Fruit fly (Drosophila melanogaster): Measurements from ENCODE around the gene trh.
A peak's percentile ranks its signal among the peaks of the same experiment; 100 is the strongest.

Gene trh

dm6 chr3L:356016-356472, 36.4 kb downstream of the trh start, which contains the start of gene CG1231 (continued):
- TF ChIP-seq Optix (GFP tag; IDR thresholded peaks at IDR 0.05) (no peak), Chrac-16 (GFP tag; optimal IDR thresholded peaks at IDR 0.05) (no peak), sens (GFP tag) (peak; percentile 46), CG3163 (GFP tag; optimal IDR thresholded peaks at IDR 0.05) (no peak), GATAe (GFP tag; conservative IDR thresholded peaks at IDR 0.05) (no peak), Dip2 (GFP tag; IDR thresholded peaks at IDR 0.05) (no peak), Hsf (GFP tag; optimal IDR thresholded peaks at IDR 0.05) (no peak)

- TF ChIP-seq CG8924 (tag; optimal IDR thresholded peaks at IDR 0.05) (peak; percentile 77), Xbp1 (GFP tag; optimal IDR thresholded peaks at IDR 0.05) (peak; percentile 72), jigr1 (GFP tag; IDR thresholded peaks at IDR 0.05) (0 out of 3 replicates have a peak, but pooled peaks have one; percentile 19), nau (GFP tag; optimal IDR thresholded peaks at IDR 0.05) (no peak), HmgD (GFP tag; optimal IDR thresholded peaks at IDR 0.05) (no peak), vfl (GFP tag; optimal IDR thresholded peaks at IDR 0.05) (no peak), Nf-YB (GFP tag; optimal IDR thresholded peaks at IDR 0.05) (peak; percentile 42), eve (GFP tag; optimal IDR thresholded peaks at IDR 0.05) (no peak), CG5245 (GFP tag; optimal IDR thresholded peaks at IDR 0.05) (peak; percentile 67), CG6683 (GFP tag; optimal IDR thresholded peaks at IDR 0.05) (peak; percentile 16), gt (GFP tag; IDR thresholded peaks at IDR 0.05) (peak; percentile 61), CG8281 (tag; optimal IDR thresholded peaks at IDR 0.05) (peak; percentile 23), CG10979 (tag; optimal IDR thresholded peaks at IDR 0.05) (peak; percentile 82), CG7745 (tag; optimal IDR thresholded peaks at IDR 0.05) (no peak), psq (GFP tag; optimal IDR thresholded peaks at IDR 0.05) (peak; percentile 29), prd (optimal IDR thresholded peaks at IDR 0.05) (no peak), prd (GFP tag; IDR thresholded peaks at IDR 0.05) (peak; percentile 83), CG14441 (GFP tag; IDR thresholded peaks at IDR 0.05) (peak; percentile 83), Oaz (GFP tag; IDR thresholded peaks at IDR 0.05) (peak; percentile 63), eyg (GFP tag; optimal IDR thresholded peaks at IDR 0.05) (peak; percentile 48), ase (GFP tag; IDR thresholded peaks at IDR 0.05) (peak; percentile 69; the same call in 2 of the 3 replicates), wor (GFP tag; IDR thresholded peaks at IDR 0.05) (peak; percentile 60), B-H1 (GFP tag; IDR thresholded peaks at IDR 0.05) (peak; percentile 72), CG11093 (GFP tag; IDR thresholded peaks at IDR 0.05) (no peak), maf-S (GFP tag; optimal IDR thresholded peaks at IDR 0.05) (peak; percentile 32), gro (GFP tag; optimal IDR thresholded peaks at IDR 0.05) (peak; percentile 64), CG1024 (GFP tag; IDR thresholded peaks at IDR 0.05) (peak; percentile 74), Antp (GFP tag; optimal IDR thresholded peaks at IDR 0.05) (peak; percentile 4), trh (GFP tag; optimal IDR thresholded peaks at IDR 0.05) (no peak), kah (GFP tag; optimal IDR thresholded peaks at IDR 0.05) (no peak), CG4707 (GFP tag; optimal IDR thresholded peaks at IDR 0.05) (peak; percentile 7), dm (GFP tag; optimal IDR thresholded peaks at IDR 0.05) (peak; percentile 22), jumu (GFP tag; optimal IDR thresholded peaks at IDR 0.05) (no peak), tap (tag; optimal IDR thresholded peaks at IDR 0.05) (peak; percentile 68), Ada2b (GFP tag; IDR thresholded peaks at IDR 0.05) (peak; percentile 84), ken (GFP tag; IDR thresholded peaks at IDR 0.05) (peak; percentile 77; the same call in 2 of the 3 replicates), CrebB (tag; optimal IDR thresholded peaks at IDR 0.05) (no peak), gfzf (GFP tag; optimal IDR thresholded peaks at IDR 0.05) (no peak), CG1233 (GFP tag; optimal IDR thresholded peaks at IDR 0.05) (peak; percentile 73), Ptx1 (GFP tag; IDR thresholded peaks at IDR 0.05) (peak; percentile 91), CG8089 (GFP tag; optimal IDR thresholded peaks at IDR 0.05) (no peak), CG14710 (tag; optimal IDR thresholded peaks at IDR 0.05) (peak; percentile 70), H15 (GFP tag; IDR thresholded peaks at IDR 0.05) (peak; percentile 56; the same call in 2 of the 3 replicates), Dek (tag; optimal IDR thresholded peaks at IDR 0.05) (peak; percentile 64)
Measured at dm6 chr3L:350651-351228, 41.7 kb downstream of the trh start.
